Worm (Caenorhabditis elegans) whole organism, L1 larva: Measurements from ENCODE around the gene C45G9.2.

Experiments used
- blmp-1 ChIP-seq: fragments of 150-350 bp; optimal IDR thresholded peaks from 2 replicates; lab custom pipeline; 2014; ENCODE audit warnings: missing biosample characterization, missing genetic modification characterization
- dpl-1 ChIP-seq, 3 experiments: fragments of 150-350 bp in 2 of 3; sonication (generic microtip) in 1 of 3; optimal IDR thresholded peaks; 2 replicates each; lab custom pipeline; 2014 to 2017; ENCODE audit warnings: missing biosample characterization in 3 of 3, missing genetic modification characterization in 3 of 3, missing genetic modification reagents in 3 of 3
- elt-3 ChIP-seq, 6 experiments: fragments of 150-350 bp in 1 of 6; sonication (generic microtip); optimal IDR thresholded peaks; 2 replicates each; lab custom pipeline; 2017 to 2018; ENCODE audit warnings: missing biosample characterization in 6 of 6, missing genetic modification characterization in 6 of 6, inconsistent platforms in 1 of 6
- lin-13 ChIP-seq: fragments of 150-350 bp; optimal IDR thresholded peaks from 2 replicates; lab custom pipeline; 2014; ENCODE audit warnings: missing biosample characterization, missing genetic modification reagents, missing genetic modification characterization
- mdl-1 ChIP-seq, 2 experiments: fragments of 150-350 bp; optimal IDR thresholded peaks; 2 replicates each; lab custom pipeline; 2014 to 2017; ENCODE audit warnings: missing biosample characterization in 2 of 2, missing genetic modification characterization in 2 of 2, inconsistent platforms in 1 of 2
- nhr-237 ChIP-seq: fragments of 150-350 bp; optimal IDR thresholded peaks from 2 replicates; lab custom pipeline; 2014; ENCODE audit warnings: missing biosample characterization, missing genetic modification characterization
- nhr-28 ChIP-seq: fragments of 150-350 bp; optimal IDR thresholded peaks from 2 replicates; lab custom pipeline; 2014; ENCODE audit warnings: missing biosample characterization, missing genetic modification characterization
- nhr-76 ChIP-seq: sonication (generic microtip); optimal IDR thresholded peaks from 2 replicates; lab custom pipeline; 2017; ENCODE audit warnings: missing biosample characterization, missing genetic modification characterization
- rnt-1 ChIP-seq: sonication (generic microtip); optimal IDR thresholded peaks from 2 replicates; lab custom pipeline; 2016; ENCODE audit warnings: mild to moderate bottlenecking, missing genetic modification characterization, moderate library complexity, missing compliant biosample characterization
- snpc-4 ChIP-seq: fragments of 150-350 bp; optimal IDR thresholded peaks from 2 replicates; lab custom pipeline; 2014; ENCODE audit warnings: missing biosample characterization, missing genetic modification characterization
- unc-62 ChIP-seq: fragments of 150-350 bp; optimal IDR thresholded peaks from 2 replicates; lab custom pipeline; 2014; ENCODE audit warnings: missing biosample characterization, missing genetic modification reagents, missing genetic modification characterization

DNA sequence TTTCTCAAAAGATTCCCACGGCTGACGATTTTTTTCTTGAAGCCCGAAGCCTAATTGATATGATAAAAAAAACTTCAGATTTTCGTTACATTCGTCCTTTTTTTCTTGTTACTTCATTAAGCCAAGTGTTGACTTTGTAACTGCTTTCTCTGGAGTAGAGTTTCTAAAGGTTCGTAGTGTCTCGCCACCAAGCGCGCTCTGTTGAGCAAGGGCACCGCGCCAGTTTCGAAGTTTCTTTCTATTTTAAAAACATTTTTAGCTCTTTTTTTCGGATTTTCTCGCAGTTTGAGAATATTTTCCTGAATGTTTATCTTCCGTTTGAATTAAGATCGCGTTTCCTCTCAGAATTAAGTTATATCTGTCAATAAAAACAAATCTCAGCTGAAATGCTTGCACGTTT is 7.7 kb downstream of the C45G9.2 start:
- no peak for TF ChIP-seq unc-62 (GFP tag; lab: Kevin White, UChicago)
- TF ChIP-seq snpc-4 (tag; lab: Kevin White, UChicago), result no peak
- no peak for TF ChIP-seq nhr-237 (tag; lab: Kevin White, UChicago)
- no peak for TF ChIP-seq nhr-28 (tag; lab: Kevin White, UChicago)
- TF ChIP-seq mdl-1 (tag; optimal IDR thresholded peaks at IDR 0.05; lab: Kevin White, UChicago), result no peak
- no peak for TF ChIP-seq elt-3 (tag; optimal IDR thresholded peaks at IDR 0.05; lab: Kevin White, UChicago)
- TF ChIP-seq lin-13, result no peak
- peak in 1 of 3 experiments; percentile 48 for TF ChIP-seq dpl-1 (GFP tag; optimal IDR thresholded peaks at IDR 0.05; lab: Kevin White, UChicago)
- no peak for TF ChIP-seq nhr-76
- TF ChIP-seq blmp-1 (tag; lab: Kevin White, UChicago), result no peak
- no peak for TF ChIP-seq rnt-1 (tag; lab: Kevin White, UChicago)
